Fruit fly (Drosophila melanogaster) whole organism, embryonic: ENCODE data around the gene CG44000.

Experiments used
- Abd-B ChIP-seq: fragments of 200-800 bp; sonication (Bioruptor generic); optimal IDR thresholded peaks from 2 replicates; lab custom pipeline; 2018; ENCODE audit warnings: missing biosample characterization, mild to moderate bottlenecking, missing genetic modification characterization, moderate library complexity
- CG10321 ChIP-seq: fragments of 200-800 bp; sonication (Bioruptor generic); IDR thresholded peaks from 2 replicates; pipeline ENCODE4 v1.3.6; 2022; ENCODE audit warnings: missing biosample characterization, missing genetic modification characterization
- CG10959 ChIP-seq: fragments of 200-800 bp; sonication (Bioruptor generic); IDR thresholded peaks from 2 replicates; pipeline ENCODE4 v1.3.6; 2022; ENCODE audit warnings: missing biosample characterization, missing genetic modification characterization
- CG12071 ChIP-seq: fragments of 200-800 bp; sonication (Bioruptor generic); optimal IDR thresholded peaks from 3 replicates; lab custom pipeline; 2018; ENCODE audit warnings: missing biosample characterization, mild to moderate bottlenecking, missing genetic modification characterization
- CG12942 ChIP-seq: fragments of 200-800 bp; sonication (Bioruptor generic); optimal IDR thresholded peaks from 3 replicates; lab custom pipeline; 2016; ENCODE audit warnings: missing biosample characterization, missing genetic modification characterization
- CG14441 ChIP-seq: fragments of 200-800 bp; sonication (Bioruptor generic); IDR thresholded peaks from 2 replicates; pipeline ENCODE4 v1.3.6; 2022; ENCODE audit warnings: missing biosample characterization, missing genetic modification characterization
- CG1647 ChIP-seq: fragments of 200-800 bp; sonication (Bioruptor generic); optimal IDR thresholded peaks from 3 replicates; lab custom pipeline; 2016; ENCODE audit warnings: missing biosample characterization, missing genetic modification characterization
- CG16815 ChIP-seq: fragments of 200-800 bp; sonication (Bioruptor generic); optimal IDR thresholded peaks from 3 replicates; lab custom pipeline; 2017; ENCODE audit warnings: missing biosample characterization, mild to moderate bottlenecking, missing genetic modification characterization
- CG16863 ChIP-seq: fragments of 200-800 bp; sonication (Bioruptor generic); optimal IDR thresholded peaks from 3 replicates; lab custom pipeline; 2016; ENCODE audit warnings: missing biosample characterization, missing genetic modification characterization
- CG17385 ChIP-seq: fragments of 200-800 bp; sonication (Bioruptor generic); optimal IDR thresholded peaks from 3 replicates; lab custom pipeline; 2018; ENCODE audit warnings: missing biosample characterization, mild to moderate bottlenecking, missing genetic modification characterization
- CG17829 ChIP-seq: fragments of 200-800 bp; optimal IDR thresholded peaks from 2 replicates; lab custom pipeline; 2019; ENCODE audit warnings: missing biosample characterization, mild to moderate bottlenecking, missing genetic modification characterization, moderate library complexity
- CG18476 ChIP-seq: fragments of 200-800 bp; sonication (Bioruptor generic); optimal IDR thresholded peaks from 2 replicates; lab custom pipeline; 2016; ENCODE audit warnings: missing biosample characterization, mild to moderate bottlenecking, missing genetic modification characterization
- CG30020 ChIP-seq: fragments of 200-800 bp; optimal IDR thresholded peaks from 2 replicates; lab custom pipeline; 2019; ENCODE audit warnings: missing biosample characterization, mild to moderate bottlenecking, missing genetic modification characterization, moderate library complexity
- CG31365 ChIP-seq: fragments of 200-800 bp; sonication (Bioruptor generic); optimal IDR thresholded peaks from 2 replicates; lab custom pipeline; 2018; ENCODE audit warnings: missing biosample characterization, mild to moderate bottlenecking, missing genetic modification characterization
- CG33557 ChIP-seq: fragments of 200-800 bp; sonication (Bioruptor generic); optimal IDR thresholded peaks from 2 replicates; lab custom pipeline; 2019; ENCODE audit warnings: missing biosample characterization, mild to moderate bottlenecking, missing genetic modification characterization, moderate library complexity
- CG6813 ChIP-seq: fragments of 200-800 bp; sonication (Bioruptor generic); optimal IDR thresholded peaks from 2 replicates; lab custom pipeline; 2017; ENCODE audit warnings: missing biosample characterization, missing genetic modification characterization, mild to moderate bottlenecking, moderate library complexity, missing genetic modification reagents
- CG8359 ChIP-seq: fragments of 200-800 bp; sonication (Bioruptor generic); optimal IDR thresholded peaks from 2 replicates; lab custom pipeline; 2017; ENCODE audit warnings: missing biosample characterization, mild to moderate bottlenecking, missing genetic modification characterization, borderline replicate concordance
- CoRest ChIP-seq: fragments of 200-800 bp; sonication (Bioruptor generic); optimal IDR thresholded peaks from 3 replicates; lab custom pipeline; 2018; ENCODE audit warnings: missing biosample characterization, mild to moderate bottlenecking, missing genetic modification characterization, moderate library complexity
- Dad ChIP-seq: fragments of 200-800 bp; sonication (Bioruptor generic); optimal IDR thresholded peaks from 3 replicates; lab custom pipeline; 2016; ENCODE audit warnings: missing biosample characterization, missing genetic modification characterization
- Ets65A ChIP-seq: fragments of 200-800 bp; sonication (Bioruptor generic); peaks from one replicate; lab custom pipeline; 2016; ENCODE audit warnings: missing biosample characterization, missing genetic modification characterization
- H2.0 ChIP-seq: fragments of 200-800 bp; sonication (Bioruptor generic); IDR thresholded peaks from 2 replicates; pipeline ENCODE4 v1.3.6; 2022; ENCODE audit warnings: missing biosample characterization, missing genetic modification characterization
- HLH3B ChIP-seq: fragments of 200-800 bp; sonication (Bioruptor generic); IDR thresholded peaks from 2 replicates; pipeline ENCODE4 v1.3.6; 2022; ENCODE audit warnings: missing biosample characterization, missing genetic modification characterization
- HLH54F ChIP-seq: fragments of 200-800 bp; sonication (Bioruptor generic); optimal IDR thresholded peaks from 3 replicates; lab custom pipeline; 2016; ENCODE audit warnings: missing biosample characterization, missing genetic modification characterization
- HLHmδ ChIP-seq: fragments of 200-800 bp; sonication (Bioruptor generic); optimal IDR thresholded peaks from 2 replicates; lab custom pipeline; 2018; ENCODE audit warnings: missing biosample characterization, mild to moderate bottlenecking, missing genetic modification characterization, moderate library complexity
- Hmx ChIP-seq: fragments of 200-800 bp; sonication (Bioruptor generic); optimal IDR thresholded peaks from 2 replicates; lab custom pipeline; 2016; ENCODE audit warnings: missing biosample characterization, missing genetic modification characterization
- Hr51 ChIP-seq, 2 experiments: fragments of 200-800 bp; sonication (Bioruptor generic); optimal IDR thresholded peaks; 2 replicates in 1 of 2; 3 replicates in 1 of 2; lab custom pipeline; 2016 to 2018; ENCODE audit warnings: missing biosample characterization in 2 of 2, missing genetic modification characterization in 2 of 2, mild to moderate bottlenecking in 1 of 2, moderate library complexity in 1 of 2
- Med ChIP-seq: fragments of 200-800 bp; sonication (Bioruptor generic); peaks from one replicate; lab custom pipeline; 2016; ENCODE audit warnings: missing biosample characterization, missing genetic modification characterization, mild to moderate bottlenecking, inconsistent platforms, moderate library complexity
- Meics ChIP-seq: fragments of 200-800 bp; sonication (Bioruptor generic); optimal IDR thresholded peaks from 2 replicates; lab custom pipeline; 2017; ENCODE audit warnings: missing biosample characterization, mild to moderate bottlenecking, missing genetic modification characterization
- NC2β ChIP-seq: fragments of 200-800 bp; sonication (Bioruptor generic); optimal IDR thresholded peaks from 2 replicates; lab custom pipeline; 2016; ENCODE audit warnings: missing biosample characterization, missing genetic modification characterization
- NFAT ChIP-seq: fragments of 200-800 bp; sonication (Bioruptor generic); IDR thresholded peaks from 2 replicates; pipeline ENCODE4 v1.3.6; 2022; ENCODE audit warnings: missing biosample characterization, missing genetic modification characterization
- Sox102F ChIP-seq: fragments of 200-800 bp; sonication (Bioruptor generic); optimal IDR thresholded peaks from 2 replicates; lab custom pipeline; 2018; ENCODE audit warnings: missing biosample characterization, mild to moderate bottlenecking, missing genetic modification characterization, moderate library complexity
- ase ChIP-seq: fragments of 200-800 bp; sonication (Bioruptor generic); IDR thresholded peaks from 3 replicates; pipeline ENCODE4 v1.3.6; 2022; ENCODE audit warnings: missing biosample characterization, missing genetic modification characterization
- crol ChIP-seq: fragments of 200-800 bp; sonication (Bioruptor generic); IDR thresholded peaks from 2 replicates; pipeline ENCODE4 v1.3.6; 2022; ENCODE audit warnings: missing biosample characterization, missing genetic modification characterization
- her ChIP-seq: fragments of 200-800 bp; sonication (Bioruptor generic); optimal IDR thresholded peaks from 2 replicates; lab custom pipeline; 2016; ENCODE audit warnings: missing biosample characterization, missing genetic modification characterization
- ind ChIP-seq: fragments of 200-800 bp; sonication (Bioruptor generic); optimal IDR thresholded peaks from 3 replicates; lab custom pipeline; 2016; ENCODE audit warnings: missing biosample characterization, missing genetic modification characterization
- inv ChIP-seq: fragments of 200-800 bp; sonication (Bioruptor generic); IDR thresholded peaks from 2 replicates; pipeline ENCODE4 v1.3.6; 2022; ENCODE audit warnings: missing biosample characterization, missing genetic modification characterization; ENCODE audit not compliant: partially characterized antibody
- kni ChIP-seq: fragments of 200-800 bp; sonication (Bioruptor generic); optimal IDR thresholded peaks from 3 replicates; lab custom pipeline; 2017; ENCODE audit warnings: mild to moderate bottlenecking, missing biosample characterization, missing genetic modification reagents, missing genetic modification characterization
- lmd ChIP-seq: fragments of 200-800 bp; sonication (Bioruptor generic); IDR thresholded peaks from 2 replicates; pipeline ENCODE4 v1.3.6; 2022; ENCODE audit warnings: missing biosample characterization, missing genetic modification characterization
- mirr ChIP-seq: fragments of 200-800 bp; sonication (Bioruptor generic); optimal IDR thresholded peaks from 3 replicates; lab custom pipeline; 2018; ENCODE audit warnings: missing biosample characterization, mild to moderate bottlenecking, missing genetic modification characterization
- nau ChIP-seq: fragments of 200-800 bp; sonication (Bioruptor generic); optimal IDR thresholded peaks from 3 replicates; lab custom pipeline; 2017; ENCODE audit warnings: missing biosample characterization, mild to moderate bottlenecking, missing genetic modification characterization, missing genetic modification reagents
- p53 ChIP-seq: fragments of 200-800 bp; sonication (Bioruptor generic); optimal IDR thresholded peaks from 2 replicates; lab custom pipeline; 2016; ENCODE audit warnings: missing biosample characterization, missing genetic modification characterization
- pan ChIP-seq, 4 experiments: fragments of >200 bp in 3 of 4; fragments of 200-800 bp in 1 of 4; sonication (Bioruptor generic) in 1 of 4; optimal IDR thresholded peaks in 3 of 4; IDR thresholded peaks in 1 of 4; 2 replicates each; pipeline versions ENCODE4 v1.3.6 to Lab custom; 2017 to 2022; ENCODE audit warnings: missing biosample characterization in 2 of 4, missing genetic modification characterization in 2 of 4, mixed read lengths in 1 of 4
- pita ChIP-seq: fragments of 200-800 bp; sonication (Bioruptor generic); optimal IDR thresholded peaks from 2 replicates; lab custom pipeline; 2017; ENCODE audit warnings: missing biosample characterization, mild to moderate bottlenecking, missing genetic modification characterization
- row ChIP-seq: fragments of 200-800 bp; sonication (Bioruptor generic); IDR thresholded peaks from 3 replicates; pipeline ENCODE4 v1.3.6; 2022; ENCODE audit warnings: missing biosample characterization, missing genetic modification characterization
- sob ChIP-seq: fragments of 200-800 bp; sonication (Bioruptor generic); IDR thresholded peaks from 2 replicates; pipeline ENCODE4 v1.3.6; 2022; ENCODE audit warnings: missing biosample characterization, missing genetic modification characterization
- trem ChIP-seq: fragments of 200-800 bp; optimal IDR thresholded peaks from 3 replicates; lab custom pipeline; 2019; ENCODE audit warnings: missing biosample characterization, mild to moderate bottlenecking, missing genetic modification characterization, moderate library complexity
- trh ChIP-seq: fragments of 200-800 bp; sonication (Bioruptor generic); optimal IDR thresholded peaks from 2 replicates; lab custom pipeline; 2016; ENCODE audit warnings: missing biosample characterization, missing genetic modification characterization
- vnd ChIP-seq: fragments of 200-800 bp; sonication (Bioruptor generic); IDR thresholded peaks from 3 replicates; pipeline ENCODE4 v1.3.6; 2022; ENCODE audit warnings: missing biosample characterization, missing genetic modification characterization; ENCODE audit not compliant: partially characterized antibody
- zen ChIP-seq: fragments of 200-800 bp; sonication (Bioruptor generic); optimal IDR thresholded peaks from 3 replicates; lab custom pipeline; 2018; ENCODE audit warnings: missing biosample characterization, mild to moderate bottlenecking, missing genetic modification characterization, moderate library complexity

The CG44000 gene

dm6 chr2L:5052367-5052914 lies 9.4 kb downstream of the CG44000 start, which contains the start of gene senju:
senju (plus strand) TSS chr2L:5052843.
- TF ChIP-seq CG10321 (GFP tag; lab: Robert Waterston, UW) (0 out of 2 replicates have a peak, but pooled peaks have one; percentile 32), trh (GFP tag; lab: Kevin White, UChicago) (peak; percentile 21), crol (GFP tag; lab: Robert Waterston, UW) (peak; percentile 28; the same call in 1 of the 2 replicates), CG8359 (peak; percentile 63), lmd (GFP tag; lab: Robert Waterston, UW) (peak; percentile 86), Abd-B (GFP tag; lab: Kevin White, UChicago) (peak; percentile 16), NFAT (GFP tag; lab: Robert Waterston, UW) (peak; percentile 79), zen (tag; lab: Kevin White, UChicago) (peak; percentile 53), pita (GFP tag; lab: Kevin White, UChicago) (no peak), Hr51 (GFP tag; optimal IDR thresholded peaks at IDR 0.05; lab: Kevin White, UChicago) (peak; percentile 82 to 86), CG6813 (GFP tag; lab: Kevin White, UChicago) (peak; percentile 79), vnd (GFP tag; lab: Robert Waterston, UW) (peak; percentile 23; the same call in 1 of the 3 replicates), nau (GFP tag; lab: Kevin White, UChicago) (peak; percentile 81), sob (GFP tag; lab: Robert Waterston, UW) (peak; percentile 84), Dad (GFP tag; lab: Kevin White, UChicago) (peak; percentile 88), CG16863 (GFP tag; lab: Kevin White, UChicago) (peak; percentile 85), ase (peak; percentile 76), CG33557 (peak; percentile 72), Med (GFP tag; lab: Kevin White, UChicago) (peak; percentile 98), CoRest (peak; percentile 69), her (GFP tag; lab: Kevin White, UChicago) (peak; percentile 91), CG18476 (peak; percentile 76), inv (GFP tag; lab: Robert Waterston, UW) (no peak; the same call in 1 of the 2 replicates), CG16815 (GFP tag; lab: Kevin White, UChicago) (peak; percentile 73), trem (tag; lab: Kevin White, UChicago) (peak; percentile 51), Sox102F (GFP tag; lab: Kevin White, UChicago) (peak; percentile 80), mirr (GFP tag; lab: Kevin White, UChicago) (peak; percentile 84), CG1647 (GFP tag; lab: Kevin White, UChicago) (peak; percentile 45), CG17829 (tag; lab: Kevin White, UChicago) (peak; percentile 63), Ets65A (GFP tag; lab: Kevin White, UChicago) (peak; percentile 96), CG31365 (tag; lab: Kevin White, UChicago) (peak; percentile 75), Meics (GFP tag; lab: Kevin White, UChicago) (peak; percentile 88), HLH54F (GFP tag; lab: Kevin White, UChicago) (peak; percentile 81), CG30020 (tag; lab: Kevin White, UChicago) (peak; percentile 55), Hmx (GFP tag; lab: Kevin White, UChicago) (peak; percentile 53), HLH3B (GFP tag; lab: Robert Waterston, UW) (peak; percentile 78), CG12071 (GFP tag; lab: Kevin White, UChicago) (peak; percentile 77), row (GFP tag; lab: Robert Waterston, UW) (peak; percentile 73), CG10959 (peak; percentile 50; the same call in 1 of the 2 replicates), H2.0 (GFP tag; lab: Robert Waterston, UW) (peak; percentile 70), CG14441 (GFP tag; lab: Robert Waterston, UW) (peak; percentile 83), CG17385 (GFP tag; lab: Kevin White, UChicago) (peak; percentile 83), kni (GFP tag; lab: Kevin White, UChicago) (peak; percentile 81), pan (optimal IDR thresholded peaks at IDR 0.05; lab: Kevin White, UChicago) (no peak), pan (GFP tag; optimal IDR thresholded peaks at IDR 0.05 in 1 of 2, IDR thresholded peaks at IDR 0.05 in 1 of 2) (peak in 1 of 2 experiments; percentile 90), HLHmδ (GFP tag; lab: Kevin White, UChicago) (peak; percentile 76), CG12942 (GFP tag; lab: Kevin White, UChicago) (peak; percentile 84), ind (GFP tag; lab: Kevin White, UChicago) (peak; percentile 78), NC2β (GFP tag; lab: Kevin White, UChicago) (peak; percentile 82), p53 (GFP tag; lab: Kevin White, UChicago) (peak; percentile 69)
